Fruit fly (Drosophila melanogaster) whole organism, embryonic: ENCODE data around the gene CG12420.
A peak's percentile ranks its signal among the peaks of the same experiment; 100 is the strongest.

Source experiments
- Asciz ChIP-seq: fragments of 200-800 bp; sonication (Bioruptor generic); optimal IDR thresholded peaks from 2 replicates; lab custom pipeline; 2017; ENCODE audit warnings: missing biosample characterization, mild to moderate bottlenecking, missing genetic modification characterization, missing genetic modification reagents
- Bgb ChIP-seq: fragments of 200-800 bp; sonication (Bioruptor generic); IDR thresholded peaks from 2 replicates; pipeline ENCODE4 v1.3.6; 2022; ENCODE audit warnings: missing biosample characterization, missing genetic modification characterization; ENCODE audit not compliant: partially characterized antibody
- CG10959 ChIP-seq: fragments of 200-800 bp; sonication (Bioruptor generic); IDR thresholded peaks from 2 replicates; pipeline ENCODE4 v1.3.6; 2022; ENCODE audit warnings: missing biosample characterization, missing genetic modification characterization
- CG14965 ChIP-seq: fragments of 200-800 bp; sonication (Bioruptor generic); optimal IDR thresholded peaks from 2 replicates; lab custom pipeline; 2016; ENCODE audit warnings: missing biosample characterization, missing genetic modification characterization, borderline replicate concordance
- CG1792 ChIP-seq: fragments of 200-800 bp; sonication (Bioruptor generic); optimal IDR thresholded peaks from 2 replicates; lab custom pipeline; 2016; ENCODE audit warnings: missing biosample characterization, missing genetic modification characterization
- CG30431 ChIP-seq: fragments of 200-800 bp; sonication (Bioruptor generic); optimal IDR thresholded peaks from 2 replicates; lab custom pipeline; 2017; ENCODE audit warnings: missing biosample characterization, missing genetic modification characterization
- CG31388 ChIP-seq: fragments of 200-800 bp; sonication (Bioruptor generic); optimal IDR thresholded peaks from 2 replicates; lab custom pipeline; 2016; ENCODE audit warnings: missing biosample characterization, missing genetic modification characterization
- CG32772 ChIP-seq: fragments of 200-800 bp; sonication (Bioruptor generic); IDR thresholded peaks from 2 replicates; pipeline ENCODE4 v1.3.6; 2022; ENCODE audit warnings: missing biosample characterization, missing genetic modification characterization
- CG42726 ChIP-seq: fragments of 200-800 bp; sonication (Bioruptor generic); IDR thresholded peaks from 2 replicates; pipeline ENCODE4 v1.3.6; 2022; ENCODE audit warnings: missing biosample characterization, missing genetic modification characterization; ENCODE audit not compliant: partially characterized antibody
- CG4854 ChIP-seq: fragments of 200-800 bp; sonication (Bioruptor generic); optimal IDR thresholded peaks from 2 replicates; lab custom pipeline; 2016; ENCODE audit warnings: missing biosample characterization, missing genetic modification characterization, inconsistent platforms
- CG6254 ChIP-seq: fragments of 200-800 bp; sonication (Bioruptor generic); optimal IDR thresholded peaks from 3 replicates; lab custom pipeline; 2017; ENCODE audit warnings: mild to moderate bottlenecking, missing biosample characterization, missing genetic modification reagents, missing genetic modification characterization
- CG6689 ChIP-seq: fragments of 200-800 bp; sonication (Bioruptor generic); IDR thresholded peaks from 2 replicates; pipeline ENCODE4 v1.3.6; 2022; ENCODE audit warnings: missing biosample characterization, missing genetic modification characterization
- CG6765 ChIP-seq: fragments of 200-800 bp; sonication (Bioruptor generic); optimal IDR thresholded peaks from 3 replicates; lab custom pipeline; 2017; ENCODE audit warnings: missing biosample characterization, mild to moderate bottlenecking, missing genetic modification characterization
- CG7372 ChIP-seq: fragments of 200-800 bp; sonication (Bioruptor generic); IDR thresholded peaks from 2 replicates; pipeline ENCODE4 v1.3.6; 2022; ENCODE audit warnings: missing biosample characterization, missing genetic modification characterization
- CG7928 ChIP-seq: fragments of 200-800 bp; sonication (Bioruptor generic); optimal IDR thresholded peaks from 2 replicates; lab custom pipeline; 2017; ENCODE audit warnings: missing biosample characterization, mild to moderate bottlenecking, missing genetic modification characterization
- CG9727 ChIP-seq: fragments of 200-800 bp; sonication (Bioruptor generic); optimal IDR thresholded peaks from 3 replicates; lab custom pipeline; 2017; ENCODE audit warnings: missing biosample characterization, mild to moderate bottlenecking, missing genetic modification characterization
- D ChIP-seq, 2 experiments: fragments of 200-800 bp in 1 of 2; fragments of >200 bp in 1 of 2; sonication (Bioruptor generic) in 1 of 2; optimal IDR thresholded peaks; 2 replicates in 1 of 2; 3 replicates in 1 of 2; lab custom pipeline; 2017; ENCODE audit warnings: mild to moderate bottlenecking in 1 of 2, missing biosample characterization in 1 of 2, missing genetic modification characterization in 1 of 2, missing genetic modification reagents in 1 of 2
- Dll ChIP-seq: fragments of 200-800 bp; sonication (Bioruptor generic); IDR thresholded peaks from 4 replicates; pipeline ENCODE4 v1.3.6; 2022; ENCODE audit warnings: missing biosample characterization, missing genetic modification characterization; ENCODE audit not compliant: partially characterized antibody
- Dp ChIP-seq: fragments of 200-800 bp; sonication (Bioruptor generic); optimal IDR thresholded peaks from 2 replicates; lab custom pipeline; 2018; ENCODE audit warnings: missing biosample characterization, mild to moderate bottlenecking, missing genetic modification characterization, moderate library complexity
- Drgx ChIP-seq: fragments of 200-800 bp; sonication (Bioruptor generic); IDR thresholded peaks from 2 replicates; pipeline ENCODE4 v1.3.6; 2022; ENCODE audit warnings: missing biosample characterization, missing genetic modification characterization
- E2f1 ChIP-seq: fragments of 200-800 bp; sonication (Bioruptor generic); IDR thresholded peaks from 2 replicates; pipeline ENCODE4 v1.3.6; 2022; ENCODE audit warnings: missing biosample characterization, missing genetic modification characterization
- Hsf ChIP-seq: fragments of 200-800 bp; sonication (Bioruptor generic); optimal IDR thresholded peaks from 3 replicates; lab custom pipeline; 2016; ENCODE audit warnings: missing biosample characterization, missing genetic modification characterization
- Jarid2 ChIP-seq: fragments of 200-800 bp; sonication (Bioruptor generic); optimal IDR thresholded peaks from 3 replicates; lab custom pipeline; 2017; ENCODE audit warnings: mild to moderate bottlenecking, missing biosample characterization, missing genetic modification reagents, missing genetic modification characterization
- Lim3 ChIP-seq: fragments of 200-800 bp; sonication (Bioruptor generic); IDR thresholded peaks from 2 replicates; pipeline ENCODE4 v1.3.6; 2022; ENCODE audit warnings: missing biosample characterization, missing genetic modification characterization
- Lpt ChIP-seq: fragments of >200 bp; optimal IDR thresholded peaks from 2 replicates; lab custom pipeline; 2018; ENCODE audit warnings: missing biosample characterization, missing genetic modification characterization
- MESR4 ChIP-seq: fragments of 200-800 bp; sonication (Bioruptor generic); optimal IDR thresholded peaks from 2 replicates; lab custom pipeline; 2018; ENCODE audit warnings: missing biosample characterization, mild to moderate bottlenecking, missing genetic modification characterization, moderate library complexity
- Myb ChIP-seq: fragments of 200-800 bp; sonication (Bioruptor generic); optimal IDR thresholded peaks from 2 replicates; lab custom pipeline; 2016; ENCODE audit warnings: missing biosample characterization, missing genetic modification characterization
- Six4 ChIP-seq: fragments of 200-800 bp; sonication (Bioruptor generic); optimal IDR thresholded peaks from 2 replicates; lab custom pipeline; 2016; ENCODE audit warnings: missing biosample characterization, missing genetic modification characterization
- TFAM ChIP-seq: fragments of 200-800 bp; sonication (Bioruptor generic); optimal IDR thresholded peaks from 2 replicates; lab custom pipeline; 2017; ENCODE audit warnings: missing biosample characterization, missing genetic modification characterization, inconsistent platforms
- Taf1 ChIP-seq: fragments of 200-800 bp; sonication (Bioruptor generic); IDR thresholded peaks from 2 replicates; pipeline ENCODE4 v1.3.6; 2022; ENCODE audit warnings: missing biosample characterization, missing genetic modification characterization
- Usf ChIP-seq: fragments of 200-800 bp; sonication (Bioruptor generic); optimal IDR thresholded peaks from 2 replicates; lab custom pipeline; 2017; ENCODE audit warnings: missing genotype, missing biosample characterization, missing genetic modification characterization
- Xrp1 ChIP-seq: fragments of 200-800 bp; sonication (Bioruptor generic); IDR thresholded peaks from 2 replicates; pipeline ENCODE4 v1.3.6; 2022; ENCODE audit warnings: missing biosample characterization, missing genetic modification characterization
- bowl ChIP-seq: fragments of 200-800 bp; sonication (Bioruptor generic); IDR thresholded peaks from 2 replicates; pipeline ENCODE4 v1.3.6; 2022; ENCODE audit warnings: missing biosample characterization, missing genetic modification characterization
- bsh ChIP-seq, 2 experiments: fragments of 200-800 bp; sonication (Bioruptor generic); optimal IDR thresholded peaks; 2 replicates each; lab custom pipeline; 2017 to 2018; ENCODE audit warnings: mild to moderate bottlenecking in 2 of 2, missing biosample characterization in 2 of 2, missing genetic modification characterization in 2 of 2, moderate library complexity in 1 of 2
- dimm ChIP-seq: fragments of 200-800 bp; sonication (Bioruptor generic); IDR thresholded peaks from 2 replicates; pipeline ENCODE4 v1.3.6; 2022; ENCODE audit warnings: missing biosample characterization, missing genetic modification characterization
- dm ChIP-seq: fragments of 200-800 bp; sonication (Bioruptor generic); optimal IDR thresholded peaks from 3 replicates; lab custom pipeline; 2016; ENCODE audit warnings: missing biosample characterization, missing genetic modification characterization
- fru ChIP-seq: fragments of >200 bp; optimal IDR thresholded peaks from 2 replicates; lab custom pipeline; 2017
- gcm ChIP-seq: fragments of 200-800 bp; sonication (Bioruptor generic); optimal IDR thresholded peaks from 2 replicates; lab custom pipeline; 2019; ENCODE audit warnings: missing biosample characterization, mild to moderate bottlenecking, missing genetic modification characterization, moderate library complexity
- gsb ChIP-seq: fragments of 200-800 bp; sonication (Bioruptor generic); IDR thresholded peaks from 2 replicates; pipeline ENCODE4 v1.3.6; 2022; ENCODE audit warnings: missing biosample characterization, missing genetic modification characterization
- lilli ChIP-seq: fragments of 200-800 bp; sonication (Bioruptor generic); optimal IDR thresholded peaks from 3 replicates; lab custom pipeline; 2016; ENCODE audit warnings: missing biosample characterization, missing genetic modification characterization
- lov ChIP-seq, 2 experiments: fragments of 200-800 bp in 1 of 2; fragments of >200 bp in 1 of 2; sonication (Bioruptor generic) in 1 of 2; IDR thresholded peaks in 1 of 2; optimal IDR thresholded peaks in 1 of 2; 2 replicates in 1 of 2; 3 replicates in 1 of 2; pipeline versions ENCODE4 v1.3.6 to Lab custom; 2017 to 2022; ENCODE audit warnings: missing biosample characterization in 1 of 2, missing genetic modification characterization in 1 of 2
- mld ChIP-seq: fragments of 200-800 bp; sonication (Bioruptor generic); IDR thresholded peaks from 3 replicates; pipeline ENCODE4 v1.3.6; 2022; ENCODE audit warnings: missing biosample characterization, missing genetic modification characterization; ENCODE audit not compliant: partially characterized antibody
- prd ChIP-seq, 3 experiments: fragments of >200 bp in 2 of 3; fragments of 200-800 bp in 1 of 3; sonication (Bioruptor generic) in 1 of 3; optimal IDR thresholded peaks in 2 of 3; IDR thresholded peaks in 1 of 3; 2 replicates in 2 of 3; 3 replicates in 1 of 3; pipeline versions ENCODE4 v1.3.6 to Lab custom; 2017 to 2022; ENCODE audit warnings: missing biosample characterization in 1 of 3, missing genetic modification characterization in 1 of 3
- pum ChIP-seq: fragments of 200-800 bp; sonication (Bioruptor generic); optimal IDR thresholded peaks from 2 replicates; lab custom pipeline; 2016; ENCODE audit warnings: missing biosample characterization, missing genetic modification characterization
- ro ChIP-seq: fragments of 200-800 bp; sonication (Bioruptor generic); IDR thresholded peaks from 2 replicates; pipeline ENCODE4 v1.3.6; 2022; ENCODE audit warnings: missing biosample characterization, missing genetic modification characterization
- sqz ChIP-seq: fragments of 200-800 bp; sonication (Bioruptor generic); optimal IDR thresholded peaks from 3 replicates; lab custom pipeline; 2018; ENCODE audit warnings: missing biosample characterization, mild to moderate bottlenecking, missing genetic modification characterization
- sug ChIP-seq: fragments of 200-800 bp; optimal IDR thresholded peaks from 2 replicates; lab custom pipeline; 2019; ENCODE audit warnings: missing biosample characterization, mild to moderate bottlenecking, missing genetic modification characterization, moderate library complexity
- tna ChIP-seq: fragments of 200-800 bp; sonication (Bioruptor generic); IDR thresholded peaks from 2 replicates; pipeline ENCODE4 v1.3.6; 2022; ENCODE audit warnings: missing biosample characterization, missing genetic modification characterization; ENCODE audit not compliant: partially characterized antibody
- trh ChIP-seq: fragments of 200-800 bp; sonication (Bioruptor generic); optimal IDR thresholded peaks from 2 replicates; lab custom pipeline; 2016; ENCODE audit warnings: missing biosample characterization, missing genetic modification characterization
- zf30C ChIP-seq: fragments of 200-800 bp; sonication (Bioruptor generic); optimal IDR thresholded peaks from 3 replicates; lab custom pipeline; 2018; ENCODE audit warnings: missing biosample characterization, mild to moderate bottlenecking, missing genetic modification characterization

CG12420 gene

dm6 chr3R:10261800-10262199 lies 39.3 kb downstream of the CG12420 start, which contains the start of the genes Sirt6 and pont (continued):
- TF ChIP-seq Six4 (GFP tag; lab: Kevin White, UChicago): peak; percentile 92
- TF ChIP-seq bowl (GFP tag; lab: Robert Waterston, UW): no peak
- TF ChIP-seq CG9727: peak; percentile 97
- TF ChIP-seq Dll (GFP tag; lab: Robert Waterston, UW): no peak
- TF ChIP-seq sug (tag; lab: Kevin White, UChicago): peak; percentile 91
- no peak for TF ChIP-seq ro (GFP tag; lab: Robert Waterston, UW)
- TF ChIP-seq CG30431 (GFP tag; lab: Kevin White, UChicago): peak; percentile 88
- TF ChIP-seq CG6765 (GFP tag; lab: Kevin White, UChicago): peak; percentile 81
- peak; percentile 77 for TF ChIP-seq zf30C (GFP tag; lab: Kevin White, UChicago)
- peak; percentile 89 for TF ChIP-seq CG31388 (GFP tag; lab: Kevin White, UChicago)
- no peak for TF ChIP-seq CG14965 (GFP tag; lab: Kevin White, UChicago)
- peak; percentile 87 for TF ChIP-seq Usf
- TF ChIP-seq CG1792 (GFP tag; lab: Kevin White, UChicago): peak; percentile 26
- peak; percentile 82 for TF ChIP-seq trh (GFP tag; lab: Kevin White, UChicago)
- TF ChIP-seq CG42726 (GFP tag; lab: Robert Waterston, UW): no peak
- TF ChIP-seq TFAM (GFP tag; lab: Kevin White, UChicago): peak; percentile 44
- TF ChIP-seq Bgb: no peak
- TF ChIP-seq MESR4 (GFP tag; lab: Kevin White, UChicago): peak; percentile 25
- TF ChIP-seq CG7928 (GFP tag; lab: Kevin White, UChicago): peak; percentile 54
- TF ChIP-seq Hsf (GFP tag; lab: Kevin White, UChicago): peak; percentile 74
- no peak for TF ChIP-seq CG6689
- TF ChIP-seq Drgx (GFP tag; lab: Robert Waterston, UW): no peak
- no peak for TF ChIP-seq dimm (GFP tag; lab: Robert Waterston, UW)
- no peak for TF ChIP-seq gsb (GFP tag; lab: Robert Waterston, UW)
- no peak for TF ChIP-seq D (optimal IDR thresholded peaks at IDR 0.05; lab: Kevin White, UChicago)
- peak; percentile 91 for TF ChIP-seq D (GFP tag; optimal IDR thresholded peaks at IDR 0.05; lab: Kevin White, UChicago)
- TF ChIP-seq CG6254 (GFP tag; lab: Kevin White, UChicago): peak; percentile 81
- TF ChIP-seq dm (GFP tag; lab: Kevin White, UChicago): peak; percentile 49
- no peak for TF ChIP-seq fru (lab: Kevin White, UChicago)
- TF ChIP-seq CG10959 (GFP tag; lab: Robert Waterston, UW): no peak
- TF ChIP-seq lov (optimal IDR thresholded peaks at IDR 0.05; lab: Kevin White, UChicago): no peak
- TF ChIP-seq lov (GFP tag; IDR thresholded peaks at IDR 0.05; lab: Robert Waterston, UW): no peak
- TF ChIP-seq Taf1 (GFP tag; lab: Robert Waterston, UW): no peak
- TF ChIP-seq prd (optimal IDR thresholded peaks at IDR 0.05; lab: Kevin White, UChicago): no peak
- TF ChIP-seq prd (GFP tag; IDR thresholded peaks at IDR 0.05; lab: Robert Waterston, UW): no peak
- TF ChIP-seq Lim3: no peak
- peak; percentile 89 for TF ChIP-seq sqz (GFP tag; lab: Kevin White, UChicago)
- TF ChIP-seq bsh (GFP tag; optimal IDR thresholded peaks at IDR 0.05; lab: Kevin White, UChicago): peak; percentile 44 to 98
- peak; percentile 96 for TF ChIP-seq gcm (GFP tag; lab: Kevin White, UChicago)
- no peak for TF ChIP-seq tna
- TF ChIP-seq Lpt (GFP tag; lab: Kevin White, UChicago): no peak
- TF ChIP-seq Dp: peak; percentile 13
- no peak for TF ChIP-seq CG7372 (GFP tag; lab: Robert Waterston, UW)
- TF ChIP-seq pum: peak; percentile 56
- TF ChIP-seq E2f1 (GFP tag; lab: Robert Waterston, UW): no peak
- peak; percentile 83 for TF ChIP-seq lilli (GFP tag; lab: Kevin White, UChicago)
- TF ChIP-seq mld (GFP tag; lab: Robert Waterston, UW): no peak
- TF ChIP-seq Jarid2: peak; percentile 66
- no peak for TF ChIP-seq Myb (GFP tag; lab: Kevin White, UChicago)
- TF ChIP-seq Xrp1 (GFP tag; lab: Robert Waterston, UW): no peak
- no peak for TF ChIP-seq CG32772
- peak; percentile 8 for TF ChIP-seq CG4854 (GFP tag; lab: Kevin White, UChicago)
- peak; percentile 92 for TF ChIP-seq Asciz (GFP tag; lab: Kevin White, UChicago)
